Worm (Caenorhabditis elegans) whole organism, L3 larva: Measurements from ENCODE around the gene F22B7.9.

Source experiments
- ama-1 ChIP-seq: fragments of 150-350 bp; optimal IDR thresholded peaks from 2 replicates; lab custom pipeline; 2018
- egl-27 ChIP-seq: sonication (generic microtip); optimal IDR thresholded peaks from 4 replicates; lab custom pipeline; 2017; ENCODE audit warnings: missing biosample characterization, missing genetic modification reagents, missing genetic modification characterization
- lin-39 ChIP-seq: fragments of 150-350 bp; optimal IDR thresholded peaks from 2 replicates; lab custom pipeline; 2018; ENCODE audit warnings: missing biosample characterization, missing genetic modification reagents, missing genetic modification characterization
- nhr-11 ChIP-seq: fragments of 150-350 bp; optimal IDR thresholded peaks from 2 replicates; lab custom pipeline; 2014; ENCODE audit warnings: missing biosample characterization, missing genetic modification characterization
- nhr-237 ChIP-seq: fragments of 150-350 bp; optimal IDR thresholded peaks from 2 replicates; lab custom pipeline; 2014; ENCODE audit warnings: missing biosample characterization, missing genetic modification characterization
- nhr-76 ChIP-seq: fragments of 150-350 bp; sonication (generic microtip); optimal IDR thresholded peaks from 5 replicates; lab custom pipeline; 2014; ENCODE audit warnings: missing biosample characterization, missing genetic modification characterization
- pha-4 ChIP-seq: fragments of 150-350 bp; optimal IDR thresholded peaks from 2 replicates; lab custom pipeline; 2014; ENCODE audit warnings: missing biosample characterization, missing genetic modification reagents, missing genetic modification characterization
- pqm-1 ChIP-seq: fragments of 150-350 bp; optimal IDR thresholded peaks from 2 replicates; lab custom pipeline; 2017; ENCODE audit warnings: missing biosample characterization, missing genetic modification characterization, inconsistent platforms
- tbx-2 ChIP-seq: sonication (generic microtip); optimal IDR thresholded peaks from 2 replicates; lab custom pipeline; 2016; ENCODE audit warnings: mild to moderate bottlenecking, missing genetic modification characterization, missing compliant biosample characterization
- unc-39 ChIP-seq: sonication (generic microtip); optimal IDR thresholded peaks from 4 replicates; lab custom pipeline; 2017; ENCODE audit warnings: missing biosample characterization, missing genetic modification characterization
- zag-1 ChIP-seq: fragments of 150-350 bp; optimal IDR thresholded peaks from 2 replicates; lab custom pipeline; 2014; ENCODE audit warnings: missing biosample characterization, missing genetic modification characterization

ce11 chrIII:8616587-8616986 lies 37.1 kb downstream of the F22B7.9 start, which contains the start of gene C06E1.11:
- TF ChIP-seq ama-1 (lab: Kevin White, UChicago) (no peak), zag-1 (tag; lab: Kevin White, UChicago) (no peak), pqm-1 (tag; lab: Kevin White, UChicago) (no peak), pha-4 (tag; lab: Kevin White, UChicago) (no peak), nhr-76 (no peak), unc-39 (tag; lab: Kevin White, UChicago) (no peak), lin-39 (tag; lab: Kevin White, UChicago) (no peak), tbx-2 (tag; lab: Kevin White, UChicago) (no peak), nhr-237 (tag; lab: Kevin White, UChicago) (no peak), nhr-11 (no peak), egl-27 (tag; lab: Kevin White, UChicago) (no peak)
